Fruit fly (Drosophila melanogaster): Measurements from ENCODE around the gene CG13362.

Gene CG13362

DNA sequence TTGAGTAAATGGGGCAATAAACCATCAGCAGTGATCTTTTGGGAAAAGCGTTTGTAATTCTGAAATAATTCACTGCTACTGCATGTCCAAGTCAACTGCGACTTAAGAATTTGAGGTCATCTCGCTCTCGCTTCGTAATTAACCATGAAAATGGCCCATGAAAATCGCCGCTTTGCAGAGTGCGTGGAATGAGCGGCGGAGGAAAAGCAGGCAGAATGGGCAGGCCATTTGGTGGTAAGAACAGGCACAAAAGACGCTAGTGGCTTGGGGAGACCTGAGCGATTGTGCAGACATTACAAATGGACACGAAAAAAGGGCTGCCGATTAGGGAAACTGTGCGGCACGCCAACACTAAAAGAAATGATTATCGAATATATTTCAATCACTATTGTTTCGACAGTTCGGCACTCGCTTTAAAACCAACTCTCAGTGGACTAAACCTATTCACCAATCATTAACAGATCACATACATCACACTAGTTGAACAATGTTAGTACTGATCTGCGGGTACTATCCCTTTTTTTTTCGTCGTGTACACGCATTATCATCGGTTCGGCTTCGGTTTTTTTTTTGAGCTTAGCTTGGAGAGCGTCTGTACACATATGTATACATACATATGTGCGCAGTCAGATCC is 20.4 kb upstream of the CG13362 start (continued):
- TF ChIP-seq vnd (GFP tag; IDR thresholded peaks at IDR 0.05; ENCODE audit: partially characterized antibody) (no peak), lab (GFP tag; optimal IDR thresholded peaks at IDR 0.05) (peak; percentile 11), Oli (tag; optimal IDR thresholded peaks at IDR 0.05) (peak; percentile 42), CG10267 (tag; optimal IDR thresholded peaks at IDR 0.05) (peak; percentile 48), abd-A (tag; optimal IDR thresholded peaks at IDR 0.05) (no peak), Atf6 (GFP tag; IDR thresholded peaks at IDR 0.05) (no peak), fd3F (GFP tag; optimal IDR thresholded peaks at IDR 0.05) (no peak), Rx (GFP tag; IDR thresholded peaks at IDR 0.05) (no peak), Opbp (GFP tag; IDR thresholded peaks at IDR 0.05; ENCODE audit: partially characterized antibody) (no peak), Usf (GFP tag; optimal IDR thresholded peaks at IDR 0.05) (no peak), bcd (GFP tag; optimal IDR thresholded peaks at IDR 0.05) (peak; percentile 18), CG17568 (GFP tag; optimal IDR thresholded peaks at IDR 0.05) (no peak), CG7963 (GFP tag; IDR thresholded peaks at IDR 0.05; ENCODE audit: partially characterized antibody) (no peak), Fer2 (tag; optimal IDR thresholded peaks at IDR 0.05) (no peak), CG18619 (GFP tag; optimal IDR thresholded peaks at IDR 0.05) (no peak), gt (GFP tag; IDR thresholded peaks at IDR 0.05) (no peak), CG12236 (GFP tag; optimal IDR thresholded peaks at IDR 0.05) (no peak), crol (GFP tag; IDR thresholded peaks at IDR 0.05) (no peak), dmrt11E (tag; optimal IDR thresholded peaks at IDR 0.05) (peak; percentile 71), jumu (GFP tag; optimal IDR thresholded peaks at IDR 0.05) (peak; percentile 32), bigmax (GFP tag; optimal IDR thresholded peaks at IDR 0.05) (no peak), Dad (GFP tag; optimal IDR thresholded peaks at IDR 0.05) (no peak), pan (optimal IDR thresholded peaks at IDR 0.05) (no peak), pan (GFP tag; optimal IDR thresholded peaks at IDR 0.05 in 1 of 2, IDR thresholded peaks at IDR 0.05 in 1 of 2) (peak in 1 of 2 experiments; percentile 26), CG12299 (tag; optimal IDR thresholded peaks at IDR 0.05) (no peak), Ets65A (GFP tag) (peak; percentile 68), Ets97D (GFP tag; optimal IDR thresholded peaks at IDR 0.05) (no peak), seq (GFP tag; IDR thresholded peaks at IDR 0.05) (no peak), Deaf1 (tag; optimal IDR thresholded peaks at IDR 0.05) (peak; percentile 11), CG13894 (tag; optimal IDR thresholded peaks at IDR 0.05) (no peak), Gsc (GFP tag; IDR thresholded peaks at IDR 0.05) (no peak), mld (GFP tag; IDR thresholded peaks at IDR 0.05; ENCODE audit: partially characterized antibody) (no peak), grn (GFP tag; optimal IDR thresholded peaks at IDR 0.05) (no peak), BEAF-32 (GFP tag; optimal IDR thresholded peaks at IDR 0.05) (no peak), CTCF (GFP tag; optimal IDR thresholded peaks at IDR 0.05) (no peak), wor (GFP tag; IDR thresholded peaks at IDR 0.05) (no peak), lilli (GFP tag; optimal IDR thresholded peaks at IDR 0.05) (peak; percentile 29), Nf-YC (tag; optimal IDR thresholded peaks at IDR 0.05) (no peak), Max (GFP tag; optimal IDR thresholded peaks at IDR 0.05) (no peak), lmd (GFP tag; IDR thresholded peaks at IDR 0.05) (no peak), CG15011 (GFP tag; optimal IDR thresholded peaks at IDR 0.05) (no peak), dimm (GFP tag; IDR thresholded peaks at IDR 0.05) (no peak), shn (GFP tag; optimal IDR thresholded peaks at IDR 0.05) (no peak), sim (GFP tag; IDR thresholded peaks at IDR 0.05) (no peak), nom (GFP tag; optimal IDR thresholded peaks at IDR 0.05) (no peak), CG9797 (GFP tag; optimal IDR thresholded peaks at IDR 0.05) (no peak), NfI (GFP tag; optimal IDR thresholded peaks at IDR 0.05) (peak; percentile 1), CG34224 (GFP tag; IDR thresholded peaks at IDR 0.05; ENCODE audit: partially characterized antibody) (no peak), CG11695 (GFP tag; IDR thresholded peaks at IDR 0.05) (no peak), Kr (GFP tag; optimal IDR thresholded peaks at IDR 0.05) (peak; percentile 2), CG32532 (GFP tag; IDR thresholded peaks at IDR 0.05) (no peak)
